Fruit fly (Drosophila melanogaster) whole organism, embryonic: ENCODE results near the gene Snx27.

Source experiments
- Atf3 ChIP-seq: fragments of 200-800 bp; sonication (Bioruptor generic); optimal IDR thresholded peaks from 3 replicates; lab custom pipeline; 2016; ENCODE audit warnings: missing biosample characterization, missing genetic modification characterization
- Blimp-1 ChIP-seq: fragments of 200-800 bp; sonication (Bioruptor generic); optimal IDR thresholded peaks from 3 replicates; lab custom pipeline; 2018; ENCODE audit warnings: missing biosample characterization, missing genetic modification characterization, mild to moderate bottlenecking, moderate library complexity, missing genetic modification reagents
- CG10267 ChIP-seq: fragments of 200-800 bp; sonication (Bioruptor generic); optimal IDR thresholded peaks from 2 replicates; lab custom pipeline; 2018; ENCODE audit warnings: missing biosample characterization, mild to moderate bottlenecking, missing genetic modification characterization, moderate library complexity
- CG10543 ChIP-seq: fragments of 200-800 bp; sonication (Bioruptor generic); optimal IDR thresholded peaks from 3 replicates; lab custom pipeline; 2017; ENCODE audit warnings: missing biosample characterization, mild to moderate bottlenecking, missing genetic modification characterization, moderate library complexity
- CG11504 ChIP-seq: fragments of 200-800 bp; sonication (Bioruptor generic); optimal IDR thresholded peaks from 3 replicates; lab custom pipeline; 2019; ENCODE audit warnings: missing biosample characterization, mild to moderate bottlenecking, missing genetic modification characterization, moderate library complexity
- CG12659 ChIP-seq: fragments of 200-800 bp; sonication (Bioruptor generic); optimal IDR thresholded peaks from 3 replicates; lab custom pipeline; 2017; ENCODE audit warnings: mild to moderate bottlenecking, missing biosample characterization, missing genetic modification reagents, missing genetic modification characterization
- CG15514 ChIP-seq: fragments of 200-800 bp; sonication (Bioruptor generic); optimal IDR thresholded peaks from 3 replicates; lab custom pipeline; 2017; ENCODE audit warnings: missing biosample characterization, missing genetic modification characterization, mild to moderate bottlenecking, moderate library complexity, missing genetic modification reagents
- CG1603 ChIP-seq: fragments of 200-800 bp; sonication (Bioruptor generic); optimal IDR thresholded peaks from 2 replicates; lab custom pipeline; 2019; ENCODE audit warnings: missing biosample characterization, mild to moderate bottlenecking, missing genetic modification characterization, moderate library complexity
- CG16813 ChIP-seq: fragments of 200-800 bp; sonication (Bioruptor generic); IDR thresholded peaks from 3 replicates; pipeline ENCODE4 v1.3.6; 2022; ENCODE audit warnings: missing biosample characterization, missing genetic modification characterization; ENCODE audit not compliant: partially characterized antibody
- CG18599 ChIP-seq: fragments of 200-800 bp; sonication (Bioruptor generic); optimal IDR thresholded peaks from 3 replicates; lab custom pipeline; 2017; ENCODE audit warnings: missing biosample characterization, missing genetic modification characterization, mild to moderate bottlenecking, moderate library complexity, missing genetic modification reagents
- CG2712 ChIP-seq: fragments of 200-800 bp; optimal IDR thresholded peaks from 3 replicates; lab custom pipeline; 2019; ENCODE audit warnings: missing biosample characterization, mild to moderate bottlenecking, missing genetic modification characterization, moderate library complexity
- CG30403 ChIP-seq: fragments of 200-800 bp; sonication (Bioruptor generic); optimal IDR thresholded peaks from 3 replicates; lab custom pipeline; 2016; ENCODE audit warnings: missing biosample characterization, missing genetic modification characterization
- CG4282 ChIP-seq: fragments of 200-800 bp; sonication (Bioruptor generic); optimal IDR thresholded peaks from 2 replicates; lab custom pipeline; 2016; ENCODE audit warnings: missing biosample characterization, missing genetic modification characterization
- CG4360 ChIP-seq: fragments of 200-800 bp; sonication (Bioruptor generic); IDR thresholded peaks from 2 replicates; pipeline ENCODE4 v1.3.6; 2022; ENCODE audit warnings: missing biosample characterization, missing genetic modification characterization
- CG7357 ChIP-seq: fragments of 200-800 bp; sonication (Bioruptor generic); IDR thresholded peaks from 3 replicates; pipeline ENCODE4 v1.3.6; 2022; ENCODE audit warnings: missing biosample characterization, missing genetic modification characterization
- CG7556 ChIP-seq: fragments of 200-800 bp; sonication (Bioruptor generic); optimal IDR thresholded peaks from 2 replicates; lab custom pipeline; 2017; ENCODE audit warnings: missing biosample characterization, mild to moderate bottlenecking, missing genetic modification characterization
- CG7928 ChIP-seq: fragments of 200-800 bp; sonication (Bioruptor generic); optimal IDR thresholded peaks from 2 replicates; lab custom pipeline; 2017; ENCODE audit warnings: missing biosample characterization, mild to moderate bottlenecking, missing genetic modification characterization
- CG8388 ChIP-seq: fragments of 200-800 bp; sonication (Bioruptor generic); optimal IDR thresholded peaks from 2 replicates; lab custom pipeline; 2019; ENCODE audit warnings: missing biosample characterization, mild to moderate bottlenecking, missing genetic modification characterization, moderate library complexity
- CG9876 ChIP-seq: fragments of 200-800 bp; sonication (Bioruptor generic); optimal IDR thresholded peaks from 2 replicates; lab custom pipeline; 2016; ENCODE audit warnings: missing biosample characterization, missing genetic modification characterization
- Eip74EF ChIP-seq, 2 experiments: fragments of 200-800 bp in 1 of 2; fragments of >200 bp in 1 of 2; sonication (Bioruptor generic) in 1 of 2; optimal IDR thresholded peaks; 2 replicates each; lab custom pipeline; 2017 to 2019; ENCODE audit warnings: missing biosample characterization in 2 of 2, missing genetic modification characterization in 2 of 2, mild to moderate bottlenecking in 1 of 2, moderate library complexity in 1 of 2
- Elba2 ChIP-seq: fragments of 200-800 bp; sonication (Bioruptor generic); optimal IDR thresholded peaks from 3 replicates; lab custom pipeline; 2016; ENCODE audit warnings: missing biosample characterization, missing genetic modification characterization
- Gug ChIP-seq: fragments of 200-800 bp; sonication (Bioruptor generic); IDR thresholded peaks from 4 replicates; pipeline ENCODE4 v1.3.6; 2022; ENCODE audit warnings: missing biosample characterization, missing genetic modification characterization
- Hsf ChIP-seq: fragments of 200-800 bp; sonication (Bioruptor generic); optimal IDR thresholded peaks from 3 replicates; lab custom pipeline; 2016; ENCODE audit warnings: missing biosample characterization, missing genetic modification characterization
- Lpt ChIP-seq: fragments of >200 bp; optimal IDR thresholded peaks from 2 replicates; lab custom pipeline; 2018; ENCODE audit warnings: missing biosample characterization, missing genetic modification characterization
- MTF-1 ChIP-seq: fragments of 200-800 bp; sonication (Bioruptor generic); optimal IDR thresholded peaks from 2 replicates; lab custom pipeline; 2018; ENCODE audit warnings: missing biosample characterization, mild to moderate bottlenecking, missing genetic modification characterization, borderline replicate concordance
- Nf-YC ChIP-seq: fragments of 200-800 bp; optimal IDR thresholded peaks from 3 replicates; lab custom pipeline; 2019; ENCODE audit warnings: missing biosample characterization, mild to moderate bottlenecking, missing genetic modification characterization, moderate library complexity
- Oaz ChIP-seq: fragments of 200-800 bp; sonication (Bioruptor generic); IDR thresholded peaks from 2 replicates; pipeline ENCODE4 v1.3.6; 2022; ENCODE audit warnings: missing biosample characterization, missing genetic modification characterization
- Pdp1 ChIP-seq, 2 experiments: fragments of 200-800 bp; sonication (Bioruptor generic); optimal IDR thresholded peaks; 3 replicates each; lab custom pipeline; 2016; ENCODE audit warnings: missing biosample characterization in 2 of 2, missing genetic modification characterization in 2 of 2, mild to moderate bottlenecking in 1 of 2, moderate library complexity in 1 of 2
- Rx ChIP-seq: fragments of 200-800 bp; sonication (Bioruptor generic); IDR thresholded peaks from 2 replicates; pipeline ENCODE4 v1.3.6; 2022; ENCODE audit warnings: missing biosample characterization, missing genetic modification characterization
- Sry-β ChIP-seq: fragments of 200-800 bp; sonication (Bioruptor generic); optimal IDR thresholded peaks from 2 replicates; lab custom pipeline; 2018; ENCODE audit warnings: missing biosample characterization, mild to moderate bottlenecking, missing genetic modification characterization, moderate library complexity
- Xbp1 ChIP-seq: fragments of 200-800 bp; sonication (Bioruptor generic); optimal IDR thresholded peaks from 3 replicates; lab custom pipeline; 2016; ENCODE audit warnings: missing biosample characterization, mild to moderate bottlenecking, missing genetic modification characterization
- ab ChIP-seq: fragments of 200-800 bp; sonication (Bioruptor generic); optimal IDR thresholded peaks from 2 replicates; lab custom pipeline; 2016; ENCODE audit warnings: missing biosample characterization, missing genetic modification characterization
- ash1 ChIP-seq: fragments of 200-800 bp; sonication (Bioruptor generic); optimal IDR thresholded peaks from 2 replicates; lab custom pipeline; 2018; ENCODE audit warnings: missing biosample characterization, mild to moderate bottlenecking, missing genetic modification characterization
- az2 ChIP-seq: fragments of 200-800 bp; sonication (Bioruptor generic); optimal IDR thresholded peaks from 3 replicates; lab custom pipeline; 2016; ENCODE audit warnings: missing biosample characterization, missing genetic modification characterization
- croc ChIP-seq: fragments of 200-800 bp; sonication (Bioruptor generic); conservative IDR thresholded peaks from 3 replicates; pipeline ENCODE4 v1.3.6; 2022; ENCODE audit warnings: missing biosample characterization, missing genetic modification characterization
- dysf ChIP-seq: fragments of 200-800 bp; sonication (Bioruptor generic); IDR thresholded peaks from 3 replicates; pipeline ENCODE4 v1.3.6; 2022; ENCODE audit warnings: missing biosample characterization, missing genetic modification characterization
- hkb ChIP-seq, 2 experiments: fragments of 200-800 bp in 1 of 2; fragments of >200 bp in 1 of 2; sonication (Bioruptor generic) in 1 of 2; IDR thresholded peaks in 1 of 2; optimal IDR thresholded peaks in 1 of 2; 2 replicates each; pipeline versions ENCODE4 v1.3.6 to Lab custom; 2017 to 2022; ENCODE audit warnings: missing biosample characterization in 1 of 2, missing genetic modification characterization in 1 of 2
- inv ChIP-seq: fragments of 200-800 bp; sonication (Bioruptor generic); IDR thresholded peaks from 2 replicates; pipeline ENCODE4 v1.3.6; 2022; ENCODE audit warnings: missing biosample characterization, missing genetic modification characterization; ENCODE audit not compliant: partially characterized antibody
- jing ChIP-seq: fragments of 200-800 bp; sonication (Bioruptor generic); optimal IDR thresholded peaks from 2 replicates; lab custom pipeline; 2018; ENCODE audit warnings: missing biosample characterization, mild to moderate bottlenecking, missing genetic modification characterization
- lola ChIP-seq, 3 experiments: fragments of >200 bp in 2 of 3; fragments of 200-800 bp in 1 of 3; sonication (Bioruptor generic) in 1 of 3; optimal IDR thresholded peaks; 2 replicates each; lab custom pipeline; 2017 to 2019; ENCODE audit warnings: missing biosample characterization in 3 of 3, missing genetic modification characterization in 3 of 3, mild to moderate bottlenecking in 1 of 3, moderate library complexity in 1 of 3
- mirr ChIP-seq: fragments of 200-800 bp; sonication (Bioruptor generic); optimal IDR thresholded peaks from 3 replicates; lab custom pipeline; 2018; ENCODE audit warnings: missing biosample characterization, mild to moderate bottlenecking, missing genetic modification characterization
- nmo ChIP-seq: fragments of 200-800 bp; sonication (Bioruptor generic); optimal IDR thresholded peaks from 2 replicates; lab custom pipeline; 2018; ENCODE audit warnings: missing biosample characterization, mild to moderate bottlenecking, missing genetic modification characterization, moderate library complexity
- onecut ChIP-seq: fragments of 200-800 bp; sonication (Bioruptor generic); IDR thresholded peaks from 2 replicates; pipeline ENCODE4 v1.3.6; 2022; ENCODE audit warnings: missing biosample characterization, missing genetic modification characterization
- org-1 ChIP-seq: fragments of 200-800 bp; sonication (Bioruptor generic); optimal IDR thresholded peaks from 2 replicates; lab custom pipeline; 2017; ENCODE audit warnings: missing biosample characterization, missing genetic modification characterization
- toy ChIP-seq: fragments of 200-800 bp; sonication (Bioruptor generic); IDR thresholded peaks from 2 replicates; pipeline ENCODE4 v1.3.6; 2022; ENCODE audit warnings: missing biosample characterization, missing genetic modification characterization
- tup ChIP-seq: fragments of 200-800 bp; sonication (Bioruptor generic); optimal IDR thresholded peaks from 2 replicates; lab custom pipeline; 2016; ENCODE audit warnings: missing biosample characterization, mild to moderate bottlenecking, missing genetic modification characterization, moderate library complexity
- zen ChIP-seq: fragments of 200-800 bp; sonication (Bioruptor generic); optimal IDR thresholded peaks from 3 replicates; lab custom pipeline; 2018; ENCODE audit warnings: missing biosample characterization, mild to moderate bottlenecking, missing genetic modification characterization, moderate library complexity

The Snx27 gene

DNA sequence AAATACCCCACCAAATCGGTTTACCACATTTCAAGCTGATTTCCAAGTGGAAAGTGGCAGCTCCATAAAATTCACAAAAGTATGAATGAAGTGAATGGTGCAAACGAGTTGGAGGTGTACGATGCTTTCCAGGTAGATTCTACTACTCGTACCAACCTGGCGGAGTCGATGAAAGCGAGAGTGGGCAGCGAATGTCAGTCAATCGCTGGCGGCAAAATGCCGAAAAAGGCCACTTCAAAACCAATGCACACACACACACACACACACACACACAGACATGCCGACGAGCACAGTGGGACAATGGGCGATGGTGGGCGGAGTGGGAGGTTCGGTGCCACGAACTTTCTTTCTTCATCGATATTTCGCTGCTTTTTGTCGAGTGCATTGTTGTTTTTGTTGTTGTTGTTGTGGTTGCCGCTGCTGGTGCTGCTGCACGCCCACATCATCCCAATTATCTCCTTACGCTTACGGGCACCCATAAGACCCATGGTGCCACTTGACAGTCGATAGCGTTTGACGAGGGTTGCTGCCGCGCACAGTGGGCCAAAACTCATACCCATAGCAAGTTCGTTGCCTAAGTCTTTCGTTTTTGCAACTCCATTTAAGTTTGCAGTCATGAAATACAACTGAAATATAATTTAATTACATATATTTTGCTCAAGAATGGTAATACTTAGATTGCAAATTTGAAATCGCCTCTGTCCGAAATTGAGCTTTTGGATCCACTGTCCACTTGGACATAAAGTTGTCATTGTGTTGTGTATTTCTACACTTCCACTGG, 45.6 kb upstream of the Snx27 start:
- no peak for TF ChIP-seq tup (GFP tag; lab: Kevin White, UChicago)
- 0 out of 2 replicates have a peak, but pooled peaks have one; percentile 22 for TF ChIP-seq onecut (GFP tag; lab: Robert Waterston, UW)
- TF ChIP-seq CG8388 (GFP tag; lab: Kevin White, UChicago), result peak; percentile 50
- peak; percentile 30 for TF ChIP-seq org-1
- TF ChIP-seq croc, result peak; percentile 39; the same call in 1 of the 3 replicates
- TF ChIP-seq CG10267 (tag; lab: Kevin White, UChicago), result peak; percentile 26
- TF ChIP-seq CG7556 (GFP tag; lab: Kevin White, UChicago), result peak; percentile 26
- no peak for TF ChIP-seq ash1
- no peak for TF ChIP-seq Lpt
- peak; percentile 57 for TF ChIP-seq nmo (GFP tag; lab: Kevin White, UChicago)
- TF ChIP-seq Hsf, result peak; percentile 18
- no peak for TF ChIP-seq toy
- no peak for TF ChIP-seq Atf3
- peak; percentile 72 for TF ChIP-seq CG11504 (tag; lab: Kevin White, UChicago)
- no peak for TF ChIP-seq MTF-1 (GFP tag; lab: Kevin White, UChicago)
- peak; percentile 42 for TF ChIP-seq CG30403 (GFP tag; lab: Kevin White, UChicago)
- TF ChIP-seq hkb (optimal IDR thresholded peaks at IDR 0.05; lab: Kevin White, UChicago), result no peak
- TF ChIP-seq hkb (GFP tag; IDR thresholded peaks at IDR 0.05; lab: Robert Waterston, UW), result peak; percentile 51; the same call in 1 of the 2 replicates
- TF ChIP-seq CG18599 (GFP tag; lab: Kevin White, UChicago), result peak; percentile 15
- peak; percentile 21; the same call in 1 of the 2 replicates for TF ChIP-seq Rx (GFP tag; lab: Robert Waterston, UW)
- no peak for TF ChIP-seq CG10543 (GFP tag; lab: Kevin White, UChicago)
- no peak for TF ChIP-seq ab (GFP tag; lab: Kevin White, UChicago)
- no peak for TF ChIP-seq CG15514
- TF ChIP-seq jing, result peak; percentile 41
- peak; percentile 47 for TF ChIP-seq az2 (GFP tag; lab: Kevin White, UChicago)
- peak in 1 of 3 experiments; percentile 32 for TF ChIP-seq lola (GFP tag; optimal IDR thresholded peaks at IDR 0.05; lab: Kevin White, UChicago)
- no peak for TF ChIP-seq Sry-β (GFP tag; lab: Kevin White, UChicago)
- TF ChIP-seq Nf-YC (tag; lab: Kevin White, UChicago), result no peak
- peak in 1 of 2 experiments; percentile 17 for TF ChIP-seq Pdp1 (GFP tag; optimal IDR thresholded peaks at IDR 0.05; lab: Kevin White, UChicago)
- 0 out of 4 replicates have a peak, but pooled peaks have one; percentile 19 for TF ChIP-seq Gug
- peak; percentile 74 for TF ChIP-seq CG1603 (tag; lab: Kevin White, UChicago)
- peak; percentile 51; the same call in 2 of the 3 replicates for TF ChIP-seq dysf
- TF ChIP-seq CG7357, result no peak
- no peak for TF ChIP-seq Oaz
- TF ChIP-seq Blimp-1 (GFP tag; lab: Kevin White, UChicago), result peak; percentile 84
- TF ChIP-seq CG4282 (GFP tag; lab: Kevin White, UChicago), result no peak
- peak; percentile 14 for TF ChIP-seq CG12659
- TF ChIP-seq CG2712 (tag; lab: Kevin White, UChicago), result peak; percentile 40
- TF ChIP-seq CG4360 (GFP tag; lab: Robert Waterston, UW), result 0 out of 2 replicates have a peak, but pooled peaks have one; percentile 24
- TF ChIP-seq mirr (GFP tag; lab: Kevin White, UChicago), result no peak
- no peak for TF ChIP-seq inv (GFP tag; lab: Robert Waterston, UW)
- TF ChIP-seq zen, result no peak
- no peak for TF ChIP-seq CG16813 (GFP tag; lab: Robert Waterston, UW)
- TF ChIP-seq CG7928, result no peak
- no peak for TF ChIP-seq Elba2
- TF ChIP-seq Xbp1 (GFP tag; lab: Kevin White, UChicago), result peak; percentile 33
- peak in 1 of 2 experiments; percentile 13 for TF ChIP-seq Eip74EF (GFP tag; optimal IDR thresholded peaks at IDR 0.05; lab: Kevin White, UChicago)
- no peak for TF ChIP-seq CG9876 (GFP tag; lab: Kevin White, UChicago)
